Comparison of ENCODE assay signal across 4 worm cellular contexts in the genomic region with DNA sequence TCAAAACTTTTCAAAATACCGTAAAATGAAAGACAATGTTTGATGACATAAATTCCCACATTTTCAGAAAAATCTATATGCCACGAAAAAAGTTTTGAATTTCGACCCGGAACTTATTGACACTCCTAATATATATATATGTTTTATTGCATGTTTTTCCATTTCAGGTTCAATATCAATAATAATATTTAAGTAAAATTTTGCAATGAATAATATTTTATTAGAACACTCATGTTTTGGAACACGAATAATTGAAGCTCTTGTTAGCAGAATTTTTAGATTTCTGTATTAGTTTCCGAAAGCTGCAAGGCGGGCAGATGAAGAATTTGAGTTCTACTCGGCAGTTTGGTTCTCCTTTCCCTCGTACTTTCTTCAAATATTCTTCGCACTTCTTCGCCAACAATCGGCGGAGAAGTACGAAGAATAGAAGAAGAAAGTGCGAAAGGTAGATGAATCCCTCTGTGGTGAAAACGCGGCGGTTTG.
TF ChIP-seq lines count a peak whose summit lies in the region.

A gene (plus strand): TSS at position 51 of the 483 bp plus-strand sequence.

TF ChIP-seq in whole organism, L1 larva, 84 proteins besides CTCF, POLR2A, EP300 and RAD21:
- peak; percentile 60 for TF ChIP-seq nhr-85 (tag; lab: Kevin White, UChicago)
- TF ChIP-seq C34B4.2 (tag; optimal IDR thresholded peaks at IDR 0.05; lab: Kevin White, UChicago): no peak
- TF ChIP-seq nhr-90 (tag; optimal IDR thresholded peaks at IDR 0.05; lab: Kevin White, UChicago; ENCODE audit: poor library complexity): no peak
- no peak for TF ChIP-seq pag-3 (tag; optimal IDR thresholded peaks at IDR 0.05; lab: Kevin White, UChicago; ENCODE audit: borderline replicate concordance, insufficient read depth)
- TF ChIP-seq nhr-19 (GFP tag; conservative IDR thresholded peaks at IDR 0.05; lab: Robert Waterston, UW): no peak
- TF ChIP-seq nhr-11 (tag; optimal IDR thresholded peaks at IDR 0.05; lab: Kevin White, UChicago): no peak
- no peak for TF ChIP-seq aly-2 (tag; optimal IDR thresholded peaks at IDR 0.05; lab: Kevin White, UChicago)
- TF ChIP-seq swsn-7 (tag; optimal IDR thresholded peaks at IDR 0.05; lab: Kevin White, UChicago): no peak
- TF ChIP-seq vab-15 (tag; optimal IDR thresholded peaks at IDR 0.05; lab: Kevin White, UChicago): no peak

TF ChIP-seq in whole organism, early embryonic, 17 proteins besides CTCF, POLR2A, EP300 and RAD21:
- TF ChIP-seq B0310.2 (tag; optimal IDR thresholded peaks at IDR 0.05; lab: Kevin White, UChicago): peak; percentile 19
- no peak for TF ChIP-seq scrt-1 (GFP tag; IDR thresholded peaks at IDR 0.05; lab: Robert Waterston, UW)
- TF ChIP-seq sea-1 (GFP tag; conservative IDR thresholded peaks at IDR 0.05; lab: Robert Waterston, UW): 0 out of 2 replicates have a peak, but pooled peaks have one; percentile 18

TF ChIP-seq in whole organism, late embryonic, 69 proteins besides CTCF, POLR2A, EP300 and RAD21:
- peak; percentile 73 for TF ChIP-seq ama-1 (optimal IDR thresholded peaks at IDR 0.05; lab: Kevin White, UChicago)
- no peak for TF ChIP-seq che-1 (tag; optimal IDR thresholded peaks at IDR 0.05; lab: Kevin White, UChicago)

TF ChIP-seq in whole organism, midembryonic, 9 proteins besides CTCF, POLR2A, EP300 and RAD21:
- TF ChIP-seq flt-1 (GFP tag; IDR thresholded peaks at IDR 0.05; lab: Robert Waterston, UW): 0 out of 2 replicates have a peak, but pooled peaks have one; percentile 40
- no peak for TF ChIP-seq ztf-23 (GFP tag; IDR thresholded peaks at IDR 0.05; lab: Robert Waterston, UW)
- no peak for TF ChIP-seq cog-1 (tag; optimal IDR thresholded peaks at IDR 0.05; lab: Kevin White, UChicago)
- TF ChIP-seq med-1 (GFP tag; optimal IDR thresholded peaks at IDR 0.05; lab: Kevin White, UChicago; ENCODE audit: insufficient read depth): no peak
- no peak for TF ChIP-seq tab-1 (GFP tag; IDR thresholded peaks at IDR 0.05; lab: Robert Waterston, UW)
- TF ChIP-seq klf-2 (GFP tag; conservative IDR thresholded peaks at IDR 0.05; lab: Robert Waterston, UW): no peak
